Fruit fly (Drosophila melanogaster) whole organism: Measurements from ENCODE around the gene CG34155.

ENCODE experiments used
- Dll ChIP-seq: fragments of >200 bp; optimal IDR thresholded peaks from 2 replicates; lab custom pipeline; 2017
- pan ChIP-seq: fragments of >200 bp; optimal IDR thresholded peaks from 2 replicates; lab custom pipeline; 2017
- usp ChIP-seq: fragments of >200 bp; optimal IDR thresholded peaks from 2 replicates; lab custom pipeline; 2017; ENCODE audit warnings: missing biosample characterization, missing genetic modification characterization, mixed read lengths

DNA sequence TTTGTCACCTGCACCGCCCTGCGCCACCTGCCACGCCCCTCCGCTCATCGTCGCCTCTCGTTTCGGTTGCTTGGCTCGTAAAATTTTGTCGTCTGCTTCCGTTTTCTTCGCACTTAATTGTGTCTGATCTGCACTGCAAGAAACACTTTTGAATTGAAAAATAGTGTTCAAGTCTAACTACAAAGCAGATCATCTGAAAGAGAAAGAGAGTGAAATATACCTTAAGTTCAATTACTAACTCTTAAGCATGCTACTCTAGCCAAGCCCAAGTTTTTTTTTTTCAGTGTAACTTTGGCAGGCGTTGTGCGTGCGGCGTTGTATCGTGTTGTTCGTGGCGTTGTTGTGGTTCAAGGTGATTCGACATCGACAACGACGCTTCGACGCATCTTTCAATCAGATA, 19.8 kb downstream of the CG34155 start:
- TF ChIP-seq usp (no peak), pan (lab: Kevin White, UChicago) (no peak), Dll (lab: Kevin White, UChicago) (no peak)
